Worm (Caenorhabditis elegans) whole organism, L1 larva: ENCODE data around the gene str-32.

Experiments
- C16A3.4 ChIP-seq: fragments of 150-350 bp; optimal IDR thresholded peaks from 2 replicates; lab custom pipeline; 2014; ENCODE audit warnings: missing biosample characterization, missing genetic modification characterization
- C34B4.2 ChIP-seq: sonication (generic microtip); optimal IDR thresholded peaks from 2 replicates; lab custom pipeline; 2017; ENCODE audit warnings: mild to moderate bottlenecking, missing genetic modification characterization, missing compliant biosample characterization
- F16B12.6 ChIP-seq: fragments of 150-350 bp; optimal IDR thresholded peaks from 2 replicates; lab custom pipeline; 2014; ENCODE audit warnings: missing biosample characterization, missing genetic modification characterization
- Y116A8C.19 ChIP-seq: sonication (generic microtip); optimal IDR thresholded peaks from 2 replicates; lab custom pipeline; 2016; ENCODE audit warnings: missing compliant biosample characterization, missing genetic modification characterization, borderline replicate concordance
- aly-2 ChIP-seq: fragments of 150-350 bp; optimal IDR thresholded peaks from 2 replicates; lab custom pipeline; 2014; ENCODE audit warnings: missing biosample characterization, missing genetic modification characterization
- ama-1 ChIP-seq: fragments of 150-350 bp; optimal IDR thresholded peaks from 2 replicates; lab custom pipeline; 2014
- blmp-1 ChIP-seq: fragments of 150-350 bp; optimal IDR thresholded peaks from 2 replicates; lab custom pipeline; 2014; ENCODE audit warnings: missing biosample characterization, missing genetic modification characterization
- ceh-63 ChIP-seq: fragments of 200-800 bp; sonication (Bioruptor generic); optimal IDR thresholded peaks from 2 replicates; lab custom pipeline; 2018; ENCODE audit warnings: mild to moderate bottlenecking, missing genetic modification characterization, missing compliant biosample characterization
- ceh-8 ChIP-seq: fragments of 200-800 bp; sonication (Bioruptor generic); optimal IDR thresholded peaks from 2 replicates; lab custom pipeline; 2018; ENCODE audit warnings: mild to moderate bottlenecking, missing genetic modification characterization, moderate library complexity, missing compliant biosample characterization
- ceh-88 ChIP-seq: fragments of 200-800 bp; sonication (Bioruptor generic); IDR thresholded peaks from 2 replicates; pipeline ENCODE4 v1.3.6; 2022; ENCODE audit warnings: missing genetic modification characterization, missing compliant biosample characterization
- ces-1 ChIP-seq: fragments of 150-350 bp; optimal IDR thresholded peaks from 2 replicates; lab custom pipeline; 2014; ENCODE audit warnings: missing biosample characterization, missing genetic modification reagents, missing genetic modification characterization
- dsc-1 ChIP-seq: sonication (generic microtip); optimal IDR thresholded peaks from 2 replicates; lab custom pipeline; 2016; ENCODE audit warnings: mild to moderate bottlenecking, missing genetic modification characterization, missing compliant biosample characterization
- efl-1 ChIP-seq, 4 experiments: fragments of 150-350 bp; optimal IDR thresholded peaks in 3 of 4; peaks in 1 of 4; 1 replicate in 1 of 4; 2 replicates in 3 of 4; lab custom pipeline; 2014; ENCODE audit warnings: missing biosample characterization in 2 of 4, missing genetic modification characterization in 2 of 4, missing genetic modification reagents in 2 of 4
- egl-13 ChIP-seq: sonication (generic microtip); optimal IDR thresholded peaks from 2 replicates; lab custom pipeline; 2016; ENCODE audit warnings: missing genotype, missing genetic modification reagents, missing genetic modification characterization, missing compliant biosample characterization
- elt-2 ChIP-seq: sonication (generic microtip); optimal IDR thresholded peaks from 2 replicates; lab custom pipeline; 2016; ENCODE audit warnings: missing genetic modification characterization, mild to moderate bottlenecking, inconsistent platforms, missing compliant biosample characterization, missing genetic modification reagents
- grh-1 ChIP-seq: fragments of 200-800 bp; sonication (Bioruptor generic); IDR thresholded peaks from 2 replicates; pipeline ENCODE4 v1.3.6; 2022; ENCODE audit warnings: missing genetic modification reagents, missing genetic modification characterization, missing compliant biosample characterization
- hlh-17 ChIP-seq: fragments of 200-800 bp; sonication (Bioruptor generic); optimal IDR thresholded peaks from 2 replicates; lab custom pipeline; 2018; ENCODE audit warnings: missing genetic modification characterization, mild to moderate bottlenecking, missing compliant biosample characterization, moderate library complexity, borderline replicate concordance
- hlh-4 ChIP-seq: sonication (generic microtip); optimal IDR thresholded peaks from 2 replicates; lab custom pipeline; 2016; ENCODE audit warnings: mild to moderate bottlenecking, missing genetic modification characterization, missing compliant biosample characterization
- hpl-2 ChIP-seq: fragments of 150-350 bp; optimal IDR thresholded peaks from 2 replicates; lab custom pipeline; 2014; ENCODE audit warnings: missing biosample characterization, missing genetic modification reagents, missing genetic modification characterization
- irx-1 ChIP-seq: sonication (generic microtip); optimal IDR thresholded peaks from 2 replicates; lab custom pipeline; 2016; ENCODE audit warnings: missing genetic modification characterization, missing compliant biosample characterization
- jun-1 ChIP-seq: fragments of 150-350 bp; optimal IDR thresholded peaks from 2 replicates; lab custom pipeline; 2014; ENCODE audit warnings: missing biosample characterization, missing genetic modification reagents, missing genetic modification characterization
- lin-14 ChIP-seq: fragments of 200-800 bp; sonication (Bioruptor generic); optimal IDR thresholded peaks from 2 replicates; lab custom pipeline; 2018; ENCODE audit warnings: mild to moderate bottlenecking, missing genetic modification characterization, moderate library complexity, missing compliant biosample characterization
- lin-15B ChIP-seq: fragments of 150-350 bp; sonication (generic microtip); optimal IDR thresholded peaks from 3 replicates; lab custom pipeline; 2014; ENCODE audit warnings: missing biosample characterization, missing genetic modification characterization
- lin-35 ChIP-seq, 2 experiments: fragments of 150-350 bp; optimal IDR thresholded peaks; 2 replicates each; lab custom pipeline; 2014; ENCODE audit warnings: missing biosample characterization in 2 of 2, missing genetic modification characterization in 2 of 2, missing genetic modification reagents in 2 of 2
- lin-39 ChIP-seq: fragments of 150-350 bp; optimal IDR thresholded peaks from 2 replicates; lab custom pipeline; 2014; ENCODE audit warnings: missing biosample characterization, missing genetic modification reagents, missing genetic modification characterization
- lir-3 ChIP-seq: sonication (generic microtip); optimal IDR thresholded peaks from 2 replicates; lab custom pipeline; 2016; ENCODE audit warnings: mild to moderate bottlenecking, missing genetic modification characterization, moderate library complexity, missing compliant biosample characterization; ENCODE audit not compliant: poor library complexity
- mdl-1 ChIP-seq, 2 experiments: fragments of 150-350 bp; optimal IDR thresholded peaks; 2 replicates each; lab custom pipeline; 2014 to 2017; ENCODE audit warnings: missing biosample characterization in 2 of 2, missing genetic modification characterization in 2 of 2, inconsistent platforms in 1 of 2
- mep-1 ChIP-seq: fragments of 150-350 bp; optimal IDR thresholded peaks from 2 replicates; lab custom pipeline; 2014; ENCODE audit warnings: missing biosample characterization, missing genetic modification characterization
- nhr-19 ChIP-seq: fragments of 200-800 bp; sonication (Bioruptor generic); conservative IDR thresholded peaks from 2 replicates; pipeline ENCODE4 v1.3.6; 2022; ENCODE audit warnings: missing genetic modification characterization, missing compliant biosample characterization
- nhr-28 ChIP-seq: fragments of 150-350 bp; optimal IDR thresholded peaks from 2 replicates; lab custom pipeline; 2014; ENCODE audit warnings: missing biosample characterization, missing genetic modification characterization
- nhr-47 ChIP-seq: sonication (generic microtip); optimal IDR thresholded peaks from 2 replicates; lab custom pipeline; 2016; ENCODE audit warnings: mild to moderate bottlenecking, missing genetic modification characterization, moderate library complexity, missing compliant biosample characterization
- nhr-71 ChIP-seq: sonication (generic microtip); optimal IDR thresholded peaks from 2 replicates; lab custom pipeline; 2016; ENCODE audit warnings: mild to moderate bottlenecking, missing genetic modification characterization, moderate library complexity, missing compliant biosample characterization
- nhr-77 ChIP-seq: fragments of 150-350 bp; optimal IDR thresholded peaks from 2 replicates; lab custom pipeline; 2014; ENCODE audit warnings: missing biosample characterization, missing genetic modification characterization
- nhr-84 ChIP-seq: sonication (generic microtip); optimal IDR thresholded peaks from 2 replicates; lab custom pipeline; 2017; ENCODE audit warnings: missing biosample characterization, missing genetic modification characterization
- nhr-85 ChIP-seq: sonication (generic microtip); peaks from one replicate; lab custom pipeline; 2016; ENCODE audit warnings: missing genetic modification characterization, inconsistent platforms, missing compliant biosample characterization
- nhr-90 ChIP-seq: sonication (generic microtip); optimal IDR thresholded peaks from 2 replicates; lab custom pipeline; 2016; ENCODE audit warnings: mild to moderate bottlenecking, missing genetic modification characterization, missing compliant biosample characterization; ENCODE audit not compliant: poor library complexity
- pax-3 ChIP-seq: fragments of 200-800 bp; sonication (Bioruptor generic); optimal IDR thresholded peaks from 2 replicates; lab custom pipeline; 2018; ENCODE audit warnings: mild to moderate bottlenecking, missing genetic modification characterization, moderate library complexity, missing compliant biosample characterization
- pqm-1 ChIP-seq: sonication (generic microtip); optimal IDR thresholded peaks from 3 replicates; lab custom pipeline; 2017; ENCODE audit warnings: missing biosample characterization, missing genetic modification characterization
- snpc-4 ChIP-seq: fragments of 150-350 bp; optimal IDR thresholded peaks from 2 replicates; lab custom pipeline; 2014; ENCODE audit warnings: missing biosample characterization, missing genetic modification characterization
- snu-23 ChIP-seq: sonication (generic microtip); optimal IDR thresholded peaks from 2 replicates; lab custom pipeline; 2016; ENCODE audit warnings: missing genetic modification characterization, missing compliant biosample characterization
- sox-4 ChIP-seq: sonication (generic microtip); optimal IDR thresholded peaks from 2 replicates; lab custom pipeline; 2016; ENCODE audit warnings: missing genetic modification characterization, missing compliant biosample characterization
- sup-37 ChIP-seq: fragments of 200-800 bp; sonication (Bioruptor generic); optimal IDR thresholded peaks from 2 replicates; lab custom pipeline; 2018; ENCODE audit warnings: mild to moderate bottlenecking, missing genetic modification characterization, missing compliant biosample characterization
- swsn-7 ChIP-seq: sonication (generic microtip); optimal IDR thresholded peaks from 2 replicates; lab custom pipeline; 2016; ENCODE audit warnings: missing genetic modification characterization, missing compliant biosample characterization
- tbx-2 ChIP-seq: sonication (generic microtip); optimal IDR thresholded peaks from 2 replicates; lab custom pipeline; 2016; ENCODE audit warnings: missing genetic modification characterization, missing compliant biosample characterization
- unc-30 ChIP-seq: sonication (generic microtip); optimal IDR thresholded peaks from 2 replicates; lab custom pipeline; 2017; ENCODE audit warnings: missing biosample characterization, missing genetic modification characterization
- unc-62 ChIP-seq: fragments of 150-350 bp; optimal IDR thresholded peaks from 2 replicates; lab custom pipeline; 2014; ENCODE audit warnings: missing biosample characterization, missing genetic modification reagents, missing genetic modification characterization
- xbp-1 ChIP-seq: sonication (generic microtip); optimal IDR thresholded peaks from 2 replicates; lab custom pipeline; 2016; ENCODE audit warnings: missing genetic modification characterization, missing compliant biosample characterization
- ztf-4 ChIP-seq: fragments of 150-350 bp; optimal IDR thresholded peaks from 2 replicates; lab custom pipeline; 2014; ENCODE audit warnings: missing biosample characterization, missing genetic modification characterization

The str-32 gene

ce11 chrV:4850446-4850845 lies 30.8 kb downstream of the str-32 start:
- TF ChIP-seq egl-13 (tag; lab: Kevin White, UChicago) (peak; percentile 55), ceh-8 (no peak), dsc-1 (peak; percentile 86)

ce11 chrV:4847424-4847823 lies 33.9 kb downstream of the str-32 start, which contains the start of gene abhd-5.1:
Gene abhd-5.1, plus strand, starts transcription at chrV:4847653.
- no peak for TF ChIP-seq ceh-8
- TF ChIP-seq jun-1 = no peak
- no peak for TF ChIP-seq unc-62 (GFP tag; lab: Kevin White, UChicago)
- TF ChIP-seq snpc-4 (tag; lab: Kevin White, UChicago) = no peak
- TF ChIP-seq lin-39 (tag; lab: Kevin White, UChicago) = no peak
- no peak for TF ChIP-seq ama-1
- TF ChIP-seq hpl-2 (GFP tag; lab: Kevin White, UChicago) = no peak
- TF ChIP-seq tbx-2 (tag; lab: Kevin White, UChicago) = no peak
- no peak for TF ChIP-seq pqm-1 (tag; lab: Kevin White, UChicago)
- TF ChIP-seq pax-3 (tag; lab: Kevin White, UChicago) = no peak
- peak in 1 of 2 experiments; percentile 28 for TF ChIP-seq lin-35 (GFP tag; optimal IDR thresholded peaks at IDR 0.05; lab: Kevin White, UChicago)
- TF ChIP-seq swsn-7 (tag; lab: Kevin White, UChicago) = no peak
- TF ChIP-seq Y116A8C.19 = no peak
- TF ChIP-seq ces-1 (GFP tag; lab: Kevin White, UChicago) = no peak
- peak; percentile 12 for TF ChIP-seq snu-23 (GFP tag; lab: Kevin White, UChicago)
- TF ChIP-seq sox-4 (tag; lab: Kevin White, UChicago) = no peak
- TF ChIP-seq nhr-28 (tag; lab: Kevin White, UChicago) = no peak
- no peak for TF ChIP-seq nhr-47 (tag; lab: Kevin White, UChicago)
- peak; percentile 6 for TF ChIP-seq nhr-90
- no peak for TF ChIP-seq unc-30 (tag; lab: Kevin White, UChicago)
- TF ChIP-seq mep-1 (tag; lab: Kevin White, UChicago) = peak; percentile 27
- TF ChIP-seq lin-14 (GFP tag; lab: Kevin White, UChicago) = peak; percentile 63
- TF ChIP-seq blmp-1 (tag; lab: Kevin White, UChicago) = no peak
- no peak for TF ChIP-seq ceh-63
- TF ChIP-seq nhr-84 (tag; lab: Kevin White, UChicago) = no peak
- no peak for TF ChIP-seq hlh-4
- TF ChIP-seq xbp-1 (tag; lab: Kevin White, UChicago) = no peak
- TF ChIP-seq C34B4.2 (tag; lab: Kevin White, UChicago) = no peak
- peak; percentile 4 for TF ChIP-seq nhr-71 (tag; lab: Kevin White, UChicago)
- no peak for TF ChIP-seq F16B12.6
- no peak for TF ChIP-seq grh-1 (GFP tag; lab: Robert Waterston, UW)

ce11 chrV:4846507-4846906 lies 34.8 kb downstream of the str-32 start:
- TF ChIP-seq elt-2 (tag; lab: Kevin White, UChicago) (no peak), efl-1 (optimal IDR thresholded peaks at IDR 0.05; lab: Kevin White, UChicago) (no peak), efl-1 (GFP tag; optimal IDR thresholded peaks at IDR 0.05 in 1 of 2; lab: Kevin White, UChicago) (peak in 1 of 2 experiments; percentile 32)

ce11 chrV:4844591-4844990 lies 36.7 kb downstream of the str-32 start, which contains the start of gene abhd-5.2:
Gene abhd-5.2, plus strand, starts transcription at chrV:4844685.
- no peak for TF ChIP-seq hlh-4
- peak in 1 of 2 experiments; percentile 59 for TF ChIP-seq mdl-1 (tag; optimal IDR thresholded peaks at IDR 0.05; lab: Kevin White, UChicago)
- TF ChIP-seq ceh-63 = no peak
- TF ChIP-seq ztf-4 = no peak
- TF ChIP-seq nhr-85 (tag; lab: Kevin White, UChicago) = peak; percentile 16
- TF ChIP-seq ceh-88 (GFP tag; lab: Robert Waterston, UW) = no peak
- peak; percentile 93 for TF ChIP-seq nhr-84 (tag; lab: Kevin White, UChicago)
- peak; percentile 55 to 60 for TF ChIP-seq efl-1 (optimal IDR thresholded peaks at IDR 0.05; lab: Kevin White, UChicago)
- TF ChIP-seq efl-1 (GFP tag; optimal IDR thresholded peaks at IDR 0.05 in 1 of 2; lab: Kevin White, UChicago) = peak in 1 of 2 experiments; percentile 50
- TF ChIP-seq irx-1 (tag; lab: Kevin White, UChicago) = no peak
- no peak for TF ChIP-seq lin-15B
- TF ChIP-seq aly-2 (tag; lab: Kevin White, UChicago) = no peak
- TF ChIP-seq jun-1 = peak; percentile 32
- no peak for TF ChIP-seq unc-62 (GFP tag; lab: Kevin White, UChicago)
- TF ChIP-seq nhr-77 (tag; lab: Kevin White, UChicago) = no peak
- TF ChIP-seq C16A3.4 (tag; lab: Kevin White, UChicago) = peak; percentile 9
- TF ChIP-seq grh-1 (GFP tag; lab: Robert Waterston, UW) = no peak
- no peak; the same call in 1 of the 2 replicates for TF ChIP-seq nhr-19 (GFP tag; lab: Robert Waterston, UW)
- TF ChIP-seq snu-23 (GFP tag; lab: Kevin White, UChicago) = peak; percentile 78
- no peak for TF ChIP-seq lir-3 (tag; lab: Kevin White, UChicago)
- no peak for TF ChIP-seq hlh-17
- TF ChIP-seq sup-37 (GFP tag; lab: Kevin White, UChicago) = no peak
